Worm (Caenorhabditis elegans) whole organism, young adult: ENCODE data around the gene Y38E10A.28.

ENCODE experiments used
- F49E8.2 ChIP-seq: sonication (generic microtip); optimal IDR thresholded peaks from 3 replicates; lab custom pipeline; 2017; ENCODE audit warnings: missing genetic modification characterization, mild to moderate bottlenecking, missing compliant biosample characterization, antibody characterized with exemption, moderate library complexity; ENCODE audit not compliant: insufficient read depth
- K12H6.12 ChIP-seq: fragments of 200-800 bp; sonication (Bioruptor generic); optimal IDR thresholded peaks from 2 replicates; lab custom pipeline; 2018; ENCODE audit warnings: mild to moderate bottlenecking, missing genetic modification characterization, missing compliant biosample characterization
- cebp-1 ChIP-seq, 2 experiments: fragments of 200-800 bp in 1 of 2; sonication (Bioruptor generic) in 1 of 2; sonication (generic microtip) in 1 of 2; IDR thresholded peaks in 1 of 2; optimal IDR thresholded peaks in 1 of 2; 2 replicates each; pipeline versions ENCODE4 v1.3.6 to Lab custom; 2017 to 2022; ENCODE audit warnings: missing compliant biosample characterization in 2 of 2, missing genetic modification characterization in 2 of 2, mild to moderate bottlenecking in 1 of 2, missing genetic modification reagents in 1 of 2, moderate library complexity in 1 of 2
- him-1 ChIP-seq: sonication (generic microtip); optimal IDR thresholded peaks from 2 replicates; lab custom pipeline; 2016; ENCODE audit warnings: missing genotype, missing genetic modification reagents, missing genetic modification characterization, missing compliant biosample characterization
- zim-3 ChIP-seq: sonication (generic microtip); optimal IDR thresholded peaks from 2 replicates; lab custom pipeline; 2017; ENCODE audit warnings: mild to moderate bottlenecking, missing genetic modification characterization, moderate library complexity, missing compliant biosample characterization

- TF ChIP-seq him-1 (tag; lab: Kevin White, UChicago) = no peak
- no peak for TF ChIP-seq F49E8.2 (tag; lab: Kevin White, UChicago)
- no peak for TF ChIP-seq cebp-1 (GFP tag; IDR thresholded peaks at IDR 0.05; lab: Robert Waterston, UW)
- TF ChIP-seq cebp-1 (tag; optimal IDR thresholded peaks at IDR 0.05; lab: Kevin White, UChicago) = no peak
- no peak for TF ChIP-seq zim-3 (tag; lab: Kevin White, UChicago)
- no peak for TF ChIP-seq K12H6.12 (tag; lab: Kevin White, UChicago)
Measured at ce11 chrII:12634749-12635318, 5.3 kb downstream of the Y38E10A.28 start, which contains the start of gene Y38E10A.17.
